Fruit fly (Drosophila melanogaster) whole organism, pupa: Measurements from ENCODE around the gene fend.

Experiments used
- CG10348 ChIP-seq: fragments of 200-800 bp; sonication (Bioruptor generic); IDR thresholded peaks from 2 replicates; pipeline ENCODE4 v1.3.6; 2022; ENCODE audit warnings: missing biosample characterization, missing genetic modification characterization
- CG12605 ChIP-seq: fragments of 200-800 bp; sonication (Bioruptor generic); IDR thresholded peaks from 2 replicates; pipeline ENCODE4 v1.3.6; 2022; ENCODE audit warnings: missing biosample characterization, missing genetic modification characterization
- CG13204 ChIP-seq: fragments of 200-800 bp; sonication (Bioruptor generic); optimal IDR thresholded peaks from 2 replicates; lab custom pipeline; 2018; ENCODE audit warnings: missing biosample characterization, mild to moderate bottlenecking, missing genetic modification characterization, moderate library complexity
- CG14655 ChIP-seq: fragments of 200-800 bp; sonication (Bioruptor generic); optimal IDR thresholded peaks from 3 replicates; lab custom pipeline; 2017; ENCODE audit warnings: mild to moderate bottlenecking, missing biosample characterization, missing genetic modification reagents, missing genetic modification characterization
- CG15710 ChIP-seq: fragments of 200-800 bp; sonication (Bioruptor generic); optimal IDR thresholded peaks from 2 replicates; lab custom pipeline; 2018; ENCODE audit warnings: missing biosample characterization, mild to moderate bottlenecking, missing genetic modification characterization, moderate library complexity
- CG17806 ChIP-seq: fragments of 200-800 bp; sonication (Bioruptor generic); optimal IDR thresholded peaks from 2 replicates; lab custom pipeline; 2018; ENCODE audit warnings: missing biosample characterization, mild to moderate bottlenecking, missing genetic modification characterization, moderate library complexity
- CG32121 ChIP-seq: fragments of 200-800 bp; sonication (Bioruptor generic); IDR thresholded peaks from 2 replicates; pipeline ENCODE4 v1.3.6; 2022; ENCODE audit warnings: missing biosample characterization, missing genetic modification characterization
- CG34367 ChIP-seq: fragments of 200-800 bp; sonication (Bioruptor generic); optimal IDR thresholded peaks from 2 replicates; lab custom pipeline; 2018; ENCODE audit warnings: missing biosample characterization, mild to moderate bottlenecking, missing genetic modification characterization
- CG4496 ChIP-seq: fragments of 200-800 bp; sonication (Bioruptor generic); IDR thresholded peaks from 3 replicates; pipeline ENCODE4 v1.3.6; 2022; ENCODE audit warnings: missing biosample characterization, missing genetic modification characterization
- CG8159 ChIP-seq: fragments of 200-800 bp; sonication (Bioruptor generic); optimal IDR thresholded peaks from 3 replicates; lab custom pipeline; 2018; ENCODE audit warnings: missing biosample characterization, mild to moderate bottlenecking, missing genetic modification characterization, moderate library complexity
- CG8301 ChIP-seq: fragments of 200-800 bp; sonication (Bioruptor generic); optimal IDR thresholded peaks from 2 replicates; lab custom pipeline; 2018; ENCODE audit warnings: missing biosample characterization, mild to moderate bottlenecking, missing genetic modification characterization
- CG9948 ChIP-seq: fragments of 200-800 bp; sonication (Bioruptor generic); optimal IDR thresholded peaks from 2 replicates; lab custom pipeline; 2018; ENCODE audit warnings: missing biosample characterization, mild to moderate bottlenecking, missing genetic modification characterization, moderate library complexity
- D1 ChIP-seq: fragments of 200-800 bp; sonication (Bioruptor generic); optimal IDR thresholded peaks from 2 replicates; lab custom pipeline; 2018; ENCODE audit warnings: missing biosample characterization, mild to moderate bottlenecking, missing genetic modification characterization, moderate library complexity
- EcR ChIP-seq: fragments of 200-800 bp; sonication (Bioruptor generic); optimal IDR thresholded peaks from 3 replicates; lab custom pipeline; 2019; ENCODE audit warnings: missing biosample characterization, missing genetic modification characterization, mild to moderate bottlenecking, moderate library complexity, missing genetic modification reagents
- Ets98B ChIP-seq: fragments of 200-800 bp; sonication (Bioruptor generic); IDR thresholded peaks from 2 replicates; pipeline ENCODE4 v1.3.6; 2022; ENCODE audit warnings: missing biosample characterization, missing genetic modification characterization
- Pif1A ChIP-seq: fragments of 200-800 bp; sonication (Bioruptor generic); optimal IDR thresholded peaks from 3 replicates; lab custom pipeline; 2016; ENCODE audit warnings: missing biosample characterization, missing genetic modification characterization
- Pif1B ChIP-seq: fragments of 200-800 bp; sonication (Bioruptor generic); optimal IDR thresholded peaks from 3 replicates; lab custom pipeline; 2016; ENCODE audit warnings: missing biosample characterization, missing genetic modification characterization
- Snoo ChIP-seq: fragments of 200-800 bp; sonication (Bioruptor generic); optimal IDR thresholded peaks from 3 replicates; lab custom pipeline; 2017; ENCODE audit warnings: missing biosample characterization, mild to moderate bottlenecking, missing genetic modification characterization, inconsistent platforms
- fd96Ca ChIP-seq: fragments of 200-800 bp; sonication (Bioruptor generic); IDR thresholded peaks from 3 replicates; pipeline ENCODE4 v1.3.6; 2022; ENCODE audit warnings: missing biosample characterization, missing genetic modification characterization
- gl ChIP-seq: fragments of 200-800 bp; sonication (Bioruptor generic); optimal IDR thresholded peaks from 2 replicates; lab custom pipeline; 2018; ENCODE audit warnings: missing biosample characterization, mild to moderate bottlenecking, missing genetic modification characterization
- rn ChIP-seq: fragments of 200-800 bp; sonication (Bioruptor generic); IDR thresholded peaks from 2 replicates; pipeline ENCODE4 v1.3.6; 2022; ENCODE audit warnings: missing biosample characterization, missing genetic modification characterization

Gene fend

dm6 chrX:9134922-9135453 lies at the start of gene fend:
Gene fend (minus strand): TSS chrX:9135099.
- TF ChIP-seq CG4496 (GFP tag; lab: Robert Waterston, UW) (no peak), CG32121 (GFP tag; lab: Robert Waterston, UW) (0 out of 2 replicates have a peak, but pooled peaks have one; percentile 27), D1 (no peak), CG14655 (GFP tag; lab: Kevin White, UChicago) (peak; percentile 49), Pif1A (no peak), CG8159 (tag; lab: Kevin White, UChicago) (peak; percentile 62), Pif1B (GFP tag; lab: Kevin White, UChicago) (peak; percentile 49), CG15710 (tag; lab: Kevin White, UChicago) (peak; percentile 52), CG34367 (tag; lab: Kevin White, UChicago) (peak; percentile 41), CG10348 (GFP tag; lab: Robert Waterston, UW) (no peak), CG9948 (tag; lab: Kevin White, UChicago) (peak; percentile 2), Snoo (peak; percentile 7), EcR (no peak), Ets98B (GFP tag; lab: Robert Waterston, UW) (no peak), CG13204 (no peak), rn (GFP tag; lab: Robert Waterston, UW) (no peak), CG17806 (tag; lab: Kevin White, UChicago) (no peak), gl (tag; lab: Kevin White, UChicago) (no peak), CG8301 (peak; percentile 43), fd96Ca (GFP tag; lab: Robert Waterston, UW) (no peak)

- TF ChIP-seq CG12605 (GFP tag; lab: Robert Waterston, UW) = no peak
- TF ChIP-seq Snoo = no peak
- no peak for TF ChIP-seq CG10348 (GFP tag; lab: Robert Waterston, UW)
- no peak for TF ChIP-seq gl (tag; lab: Kevin White, UChicago)
- no peak for TF ChIP-seq CG8159 (tag; lab: Kevin White, UChicago)
- no peak for TF ChIP-seq fd96Ca (GFP tag; lab: Robert Waterston, UW)
- no peak for TF ChIP-seq CG4496 (GFP tag; lab: Robert Waterston, UW)
- no peak for TF ChIP-seq CG34367 (tag; lab: Kevin White, UChicago)
- no peak for TF ChIP-seq CG9948 (tag; lab: Kevin White, UChicago)
- no peak for TF ChIP-seq CG14655 (GFP tag; lab: Kevin White, UChicago)
- TF ChIP-seq CG8301 = no peak
- no peak for TF ChIP-seq Pif1A
- no peak for TF ChIP-seq EcR
- TF ChIP-seq CG15710 (tag; lab: Kevin White, UChicago) = no peak
- TF ChIP-seq CG32121 (GFP tag; lab: Robert Waterston, UW) = no peak
- TF ChIP-seq rn (GFP tag; lab: Robert Waterston, UW) = no peak
- no peak for TF ChIP-seq Ets98B (GFP tag; lab: Robert Waterston, UW)
Observed at dm6 chrX:9168273-9168672, 33.4 kb upstream of the fend start.

- no peak for TF ChIP-seq gl (tag; lab: Kevin White, UChicago)
- no peak for TF ChIP-seq Ets98B (GFP tag; lab: Robert Waterston, UW)
- no peak for TF ChIP-seq D1
- TF ChIP-seq CG14655 (GFP tag; lab: Kevin White, UChicago) = no peak
- TF ChIP-seq CG8301 = no peak
- TF ChIP-seq CG32121 (GFP tag; lab: Robert Waterston, UW) = no peak
- no peak for TF ChIP-seq CG13204
- TF ChIP-seq CG15710 (tag; lab: Kevin White, UChicago) = no peak
- TF ChIP-seq fd96Ca (GFP tag; lab: Robert Waterston, UW) = no peak
- TF ChIP-seq CG34367 (tag; lab: Kevin White, UChicago) = no peak
- TF ChIP-seq CG9948 (tag; lab: Kevin White, UChicago) = no peak
- TF ChIP-seq, all 21 proteins: peak for 0
Observed at dm6 chrX:9164510-9165506, 29.9 kb upstream of the fend start.

- TF ChIP-seq D1 = no peak
- TF ChIP-seq CG12605 (GFP tag; lab: Robert Waterston, UW) = peak; percentile 72
- TF ChIP-seq CG13204 = no peak
- TF ChIP-seq rn (GFP tag; lab: Robert Waterston, UW) = no peak
- TF ChIP-seq Pif1A = no peak
- TF ChIP-seq CG15710 (tag; lab: Kevin White, UChicago) = peak; percentile 1
- TF ChIP-seq CG8159 (tag; lab: Kevin White, UChicago) = peak; percentile 33
- TF ChIP-seq Ets98B (GFP tag; lab: Robert Waterston, UW) = peak; percentile 65
- TF ChIP-seq CG10348 (GFP tag; lab: Robert Waterston, UW) = no peak
- no peak for TF ChIP-seq CG9948 (tag; lab: Kevin White, UChicago)
- no peak for TF ChIP-seq EcR
- TF ChIP-seq CG17806 (tag; lab: Kevin White, UChicago) = no peak
- TF ChIP-seq CG34367 (tag; lab: Kevin White, UChicago) = peak; percentile 48
- no peak for TF ChIP-seq CG14655 (GFP tag; lab: Kevin White, UChicago)
- peak; percentile 61 for TF ChIP-seq Pif1B (GFP tag; lab: Kevin White, UChicago)
- peak; percentile 57; the same call in 1 of the 2 replicates for TF ChIP-seq CG32121 (GFP tag; lab: Robert Waterston, UW)
- TF ChIP-seq Snoo = no peak
- peak; percentile 25 for TF ChIP-seq gl (tag; lab: Kevin White, UChicago)
- TF ChIP-seq fd96Ca (GFP tag; lab: Robert Waterston, UW) = no peak; the same call in 2 of the 3 replicates
- TF ChIP-seq CG4496 (GFP tag; lab: Robert Waterston, UW) = peak; percentile 69
- TF ChIP-seq CG8301 = peak; percentile 21
Observed at dm6 chrX:9163645-9164509, 29.0 kb upstream of the fend start.
